Worm (Caenorhabditis elegans) whole organism, late embryonic: Measurements from ENCODE around the gene W05H9.4.

ENCODE experiments used
- C08G9.2 ChIP-seq: sonication (generic microtip); optimal IDR thresholded peaks from 2 replicates; lab custom pipeline; 2016; ENCODE audit warnings: mild to moderate bottlenecking, missing genetic modification characterization, moderate library complexity, missing compliant biosample characterization
- C38D4.7 ChIP-seq: fragments of 200-800 bp; sonication (Bioruptor generic); optimal IDR thresholded peaks from 2 replicates; lab custom pipeline; 2018; ENCODE audit warnings: mild to moderate bottlenecking, missing genetic modification characterization, moderate library complexity, missing compliant biosample characterization
- F13H6.1 ChIP-seq: sonication (generic microtip); optimal IDR thresholded peaks from 2 replicates; lab custom pipeline; 2016; ENCODE audit warnings: missing genetic modification characterization, missing compliant biosample characterization
- K02D7.2 ChIP-seq: sonication (generic microtip); optimal IDR thresholded peaks from 2 replicates; lab custom pipeline; 2017; ENCODE audit warnings: mild to moderate bottlenecking, missing genetic modification characterization, missing compliant biosample characterization
- K09A11.1 ChIP-seq: sonication (generic microtip); optimal IDR thresholded peaks from 2 replicates; lab custom pipeline; 2017; ENCODE audit warnings: antibody characterized with exemption, mild to moderate bottlenecking, missing genetic modification characterization, missing compliant biosample characterization; ENCODE audit not compliant: insufficient read depth
- T23F11.4 ChIP-seq: fragments of 200-800 bp; sonication (Bioruptor generic); optimal IDR thresholded peaks from 2 replicates; lab custom pipeline; 2018; ENCODE audit warnings: mild to moderate bottlenecking, missing genetic modification characterization, missing compliant biosample characterization
- ahr-1 ChIP-seq: sonication (generic microtip); optimal IDR thresholded peaks from 2 replicates; lab custom pipeline; 2016; ENCODE audit warnings: missing genetic modification characterization, missing compliant biosample characterization
- ama-1 ChIP-seq: fragments of 150-350 bp; optimal IDR thresholded peaks from 2 replicates; lab custom pipeline; 2014
- ceh-18 ChIP-seq: sonication (generic microtip); optimal IDR thresholded peaks from 2 replicates; lab custom pipeline; 2016; ENCODE audit warnings: missing genetic modification characterization, missing compliant biosample characterization
- ceh-19 ChIP-seq: fragments of 200-800 bp; sonication (Bioruptor generic); optimal IDR thresholded peaks from 2 replicates; lab custom pipeline; 2018; ENCODE audit warnings: mild to moderate bottlenecking, missing genetic modification characterization, missing compliant biosample characterization
- ceh-2 ChIP-seq: sonication (generic microtip); optimal IDR thresholded peaks from 2 replicates; lab custom pipeline; 2016; ENCODE audit warnings: missing genotype, missing genetic modification characterization, missing compliant biosample characterization
- ceh-30 ChIP-seq: fragments of 150-350 bp; optimal IDR thresholded peaks from 2 replicates; lab custom pipeline; 2014; ENCODE audit warnings: missing biosample characterization, missing genetic modification characterization
- ceh-31 ChIP-seq: sonication (generic microtip); optimal IDR thresholded peaks from 2 replicates; lab custom pipeline; 2016; ENCODE audit warnings: missing genetic modification characterization, missing compliant biosample characterization
- ceh-34 ChIP-seq: sonication (generic microtip); optimal IDR thresholded peaks from 2 replicates; lab custom pipeline; 2016; ENCODE audit warnings: mild to moderate bottlenecking, missing genetic modification characterization, missing compliant biosample characterization
- ceh-45 ChIP-seq: fragments of 200-800 bp; sonication (Bioruptor generic); IDR thresholded peaks from 2 replicates; pipeline ENCODE4 v1.3.6; 2022; ENCODE audit warnings: missing genetic modification reagents, missing genetic modification characterization, missing compliant biosample characterization
- che-1 ChIP-seq: sonication (generic microtip); optimal IDR thresholded peaks from 2 replicates; lab custom pipeline; 2016; ENCODE audit warnings: mild to moderate bottlenecking, missing genetic modification characterization, missing compliant biosample characterization
- dve-1 ChIP-seq: sonication (generic microtip); optimal IDR thresholded peaks from 2 replicates; lab custom pipeline; 2017; ENCODE audit warnings: antibody characterized with exemption, mild to moderate bottlenecking, missing genetic modification characterization, missing compliant biosample characterization
- elt-4 ChIP-seq: sonication (generic microtip); optimal IDR thresholded peaks from 2 replicates; lab custom pipeline; 2016; ENCODE audit warnings: missing genetic modification characterization, missing compliant biosample characterization
- ets-4 ChIP-seq: sonication (generic microtip); optimal IDR thresholded peaks from 2 replicates; lab custom pipeline; 2016; ENCODE audit warnings: missing genetic modification characterization, missing compliant biosample characterization
- eyg-1 ChIP-seq: sonication (generic microtip); optimal IDR thresholded peaks from 2 replicates; lab custom pipeline; 2016; ENCODE audit warnings: missing genotype, missing genetic modification characterization, missing compliant biosample characterization
- fax-1 ChIP-seq: sonication (generic microtip); optimal IDR thresholded peaks from 2 replicates; lab custom pipeline; 2016; ENCODE audit warnings: missing genotype, missing genetic modification characterization, missing compliant biosample characterization
- fkh-10 ChIP-seq: fragments of 150-350 bp; optimal IDR thresholded peaks from 2 replicates; lab custom pipeline; 2014; ENCODE audit warnings: missing biosample characterization, missing genetic modification reagents, missing genetic modification characterization
- gmeb-2 ChIP-seq: sonication (generic microtip); optimal IDR thresholded peaks from 2 replicates; lab custom pipeline; 2016; ENCODE audit warnings: missing genetic modification characterization, inconsistent platforms, missing compliant biosample characterization
- hlh-15 ChIP-seq: sonication (generic microtip); optimal IDR thresholded peaks from 2 replicates; lab custom pipeline; 2016; ENCODE audit warnings: missing genetic modification characterization, missing compliant biosample characterization
- hlh-30 ChIP-seq: sonication (generic microtip); optimal IDR thresholded peaks from 2 replicates; lab custom pipeline; 2017; ENCODE audit warnings: antibody characterized with exemption, missing genetic modification characterization, missing compliant biosample characterization; ENCODE audit not compliant: insufficient read depth
- hlh-6 ChIP-seq: sonication (generic microtip); optimal IDR thresholded peaks from 2 replicates; lab custom pipeline; 2016; ENCODE audit warnings: missing genotype, missing genetic modification characterization, missing compliant biosample characterization
- lim-6 ChIP-seq: sonication (generic microtip); optimal IDR thresholded peaks from 2 replicates; lab custom pipeline; 2016; ENCODE audit warnings: missing genetic modification characterization, missing compliant biosample characterization
- madf-2 ChIP-seq: sonication (generic microtip); optimal IDR thresholded peaks from 2 replicates; lab custom pipeline; 2017; ENCODE audit warnings: missing genetic modification characterization, missing compliant biosample characterization
- nfya-1 ChIP-seq: sonication (generic microtip); optimal IDR thresholded peaks from 2 replicates; lab custom pipeline; 2017; ENCODE audit warnings: missing genetic modification characterization, mild to moderate bottlenecking, missing compliant biosample characterization, antibody characterized with exemption, moderate library complexity
- nhr-11 ChIP-seq: fragments of 150-350 bp; optimal IDR thresholded peaks from 2 replicates; lab custom pipeline; 2014; ENCODE audit warnings: missing biosample characterization, missing genetic modification characterization
- npax-4 ChIP-seq: sonication (generic microtip); optimal IDR thresholded peaks from 2 replicates; lab custom pipeline; 2016; ENCODE audit warnings: missing genetic modification characterization, missing compliant biosample characterization
- pag-3 ChIP-seq: sonication (generic microtip); optimal IDR thresholded peaks from 2 replicates; lab custom pipeline; 2016; ENCODE audit warnings: missing compliant biosample characterization, missing genetic modification characterization, borderline replicate concordance
- pqm-1 ChIP-seq: sonication (generic microtip); optimal IDR thresholded peaks from 2 replicates; lab custom pipeline; 2016; ENCODE audit warnings: missing genetic modification characterization, missing compliant biosample characterization
- pros-1 ChIP-seq: fragments of 150-350 bp; optimal IDR thresholded peaks from 2 replicates; lab custom pipeline; 2014; ENCODE audit warnings: missing biosample characterization, missing genetic modification reagents, missing genetic modification characterization
- ref-2 ChIP-seq: sonication (generic microtip); optimal IDR thresholded peaks from 2 replicates; lab custom pipeline; 2016; ENCODE audit warnings: missing genetic modification characterization, missing compliant biosample characterization
- rnt-1 ChIP-seq: sonication (generic microtip); optimal IDR thresholded peaks from 2 replicates; lab custom pipeline; 2016; ENCODE audit warnings: missing genetic modification characterization, missing compliant biosample characterization
- sdc-2 ChIP-seq: sonication (generic microtip); optimal IDR thresholded peaks from 2 replicates; lab custom pipeline; 2016; ENCODE audit warnings: missing genotype, missing genetic modification characterization, missing compliant biosample characterization
- sox-2 ChIP-seq: fragments of 200-800 bp; sonication (Bioruptor generic); IDR thresholded peaks from 2 replicates; pipeline ENCODE4 v1.3.6; 2022; ENCODE audit warnings: missing genetic modification reagents, missing genetic modification characterization, missing compliant biosample characterization
- sox-4 ChIP-seq: sonication (generic microtip); optimal IDR thresholded peaks from 2 replicates; lab custom pipeline; 2017; ENCODE audit warnings: mild to moderate bottlenecking, missing genetic modification characterization, inconsistent platforms, missing compliant biosample characterization
- syd-9 ChIP-seq: sonication (generic microtip); optimal IDR thresholded peaks from 2 replicates; lab custom pipeline; 2016; ENCODE audit warnings: mild to moderate bottlenecking, missing genetic modification characterization, moderate library complexity, missing compliant biosample characterization
- tbx-2 ChIP-seq: sonication (generic microtip); optimal IDR thresholded peaks from 2 replicates; lab custom pipeline; 2016; ENCODE audit warnings: missing genetic modification characterization, missing compliant biosample characterization
- tbx-7 ChIP-seq: sonication (generic microtip); optimal IDR thresholded peaks from 2 replicates; lab custom pipeline; 2016; ENCODE audit warnings: missing genotype, missing genetic modification characterization, missing compliant biosample characterization
- ttx-3 ChIP-seq: sonication (generic microtip); optimal IDR thresholded peaks from 2 replicates; lab custom pipeline; 2016; ENCODE audit warnings: missing genetic modification reagents, missing genetic modification characterization, missing compliant biosample characterization
- unc-42 ChIP-seq: sonication (generic microtip); optimal IDR thresholded peaks from 2 replicates; lab custom pipeline; 2016; ENCODE audit warnings: missing genotype, missing genetic modification characterization, missing compliant biosample characterization
- unc-55 ChIP-seq: sonication (generic microtip); optimal IDR thresholded peaks from 2 replicates; lab custom pipeline; 2017; ENCODE audit warnings: missing biosample characterization, missing genetic modification reagents, missing genetic modification characterization
- unc-86 ChIP-seq: sonication (generic microtip); optimal IDR thresholded peaks from 2 replicates; lab custom pipeline; 2016; ENCODE audit warnings: missing genetic modification characterization, missing compliant biosample characterization
- zip-5 ChIP-seq: sonication (generic microtip); optimal IDR thresholded peaks from 2 replicates; lab custom pipeline; 2016; ENCODE audit warnings: missing genetic modification characterization, missing compliant biosample characterization
- ztf-16 ChIP-seq: sonication (generic microtip); optimal IDR thresholded peaks from 2 replicates; lab custom pipeline; 2017; ENCODE audit warnings: missing genetic modification characterization, missing compliant biosample characterization

Gene W05H9.4

DNA sequence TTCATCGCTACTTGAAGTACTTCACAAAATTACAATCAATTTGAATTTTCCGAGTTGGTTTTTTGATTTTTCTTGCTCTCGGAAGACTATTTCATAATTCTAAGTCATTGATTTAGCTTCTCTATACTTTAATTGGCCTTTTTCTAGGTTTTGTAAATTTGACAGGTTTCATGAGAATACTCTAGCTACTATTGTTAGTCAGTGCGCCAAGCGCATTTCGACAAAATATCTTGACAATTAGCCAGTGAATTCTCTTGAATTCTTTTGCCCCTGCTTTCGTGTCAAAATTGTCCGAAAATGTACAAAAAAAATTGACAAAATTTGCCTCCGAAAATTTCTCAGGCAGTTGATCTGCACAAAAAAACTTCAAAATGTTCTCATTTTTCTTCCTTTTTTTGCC, 10.3 kb upstream of the W05H9.4 start:
- TF ChIP-seq ceh-30, result no peak
- no peak for TF ChIP-seq eyg-1 (tag; lab: Kevin White, UChicago)
- no peak for TF ChIP-seq fax-1

DNA sequence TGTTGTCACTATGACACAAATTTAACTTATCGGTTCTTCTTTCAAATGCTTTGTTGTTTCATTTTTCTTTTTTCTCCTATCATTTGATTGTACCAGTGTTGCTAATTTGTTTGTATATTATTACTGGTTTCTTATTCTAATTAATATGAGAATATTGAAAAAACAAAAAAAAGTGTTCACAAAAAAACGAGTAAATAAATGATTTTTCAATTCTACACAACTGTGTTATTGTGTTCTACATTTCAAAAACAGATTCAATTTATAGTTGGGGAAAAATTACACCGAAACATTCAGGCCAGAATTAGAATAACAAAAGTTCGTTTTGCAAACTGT, 9.9 kb upstream of the W05H9.4 start:
- TF ChIP-seq ceh-45 (GFP tag; lab: Robert Waterston, UW) (no peak), sox-4 (tag; lab: Kevin White, UChicago) (no peak), sdc-2 (tag; lab: Kevin White, UChicago) (no peak), eyg-1 (tag; lab: Kevin White, UChicago) (no peak), syd-9 (tag; lab: Kevin White, UChicago) (no peak), ref-2 (tag; lab: Kevin White, UChicago) (no peak), rnt-1 (tag; lab: Kevin White, UChicago) (no peak), ztf-16 (no peak), ceh-2 (tag; lab: Kevin White, UChicago) (no peak), dve-1 (tag; lab: Kevin White, UChicago) (no peak), ets-4 (tag; lab: Kevin White, UChicago) (no peak), hlh-15 (tag; lab: Kevin White, UChicago) (no peak), K02D7.2 (tag; lab: Kevin White, UChicago) (no peak), lim-6 (tag; lab: Kevin White, UChicago) (no peak), elt-4 (no peak), che-1 (tag; lab: Kevin White, UChicago) (no peak), madf-2 (tag; lab: Kevin White, UChicago) (no peak), npax-4 (tag; lab: Kevin White, UChicago) (no peak), hlh-6 (tag; lab: Kevin White, UChicago) (no peak)

DNA sequence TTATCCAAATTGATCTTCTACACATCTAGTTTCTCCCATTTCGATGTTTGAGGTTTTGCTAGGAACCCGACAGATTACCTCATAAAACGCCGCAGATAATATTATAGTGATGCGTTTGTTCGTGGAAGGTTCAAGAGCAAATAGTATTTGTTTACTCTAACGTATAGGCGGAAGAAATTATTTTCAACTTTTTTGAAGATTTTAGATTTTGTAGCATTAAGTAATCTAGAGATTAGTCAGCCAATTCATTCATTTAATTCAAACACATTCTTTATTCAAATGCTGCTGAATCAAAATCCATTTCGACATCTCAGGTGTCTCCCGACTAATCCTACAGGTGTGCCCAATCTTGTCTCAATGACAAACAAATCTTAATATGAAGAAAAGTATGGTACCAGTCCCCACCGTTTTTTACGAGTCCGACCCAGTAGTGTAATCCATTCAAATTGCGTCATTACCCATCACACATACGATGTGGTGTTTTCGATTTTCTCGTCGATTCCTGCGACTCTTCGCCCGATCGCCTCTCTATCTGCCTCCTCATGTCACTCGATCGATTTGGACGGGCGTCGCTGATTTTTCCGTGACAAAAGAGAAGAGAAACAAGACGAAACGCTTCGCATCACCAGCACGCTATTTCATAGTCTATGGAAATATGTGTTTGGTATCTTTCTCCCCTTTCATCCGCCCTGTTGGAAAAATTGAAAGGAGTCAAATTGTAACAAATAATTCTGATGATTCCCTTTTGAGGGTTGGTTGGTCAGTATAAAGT, 9.4 kb upstream of the W05H9.4 start:
- TF ChIP-seq che-1 (tag; lab: Kevin White, UChicago), result no peak
- no peak for TF ChIP-seq unc-42 (tag; lab: Kevin White, UChicago)
- TF ChIP-seq C08G9.2 (tag; lab: Kevin White, UChicago), result peak; percentile 17
- no peak for TF ChIP-seq ztf-16
- no peak for TF ChIP-seq fkh-10 (GFP tag; lab: Kevin White, UChicago)
- TF ChIP-seq hlh-30 (tag; lab: Kevin White, UChicago), result peak; percentile 23
- peak; percentile 53 for TF ChIP-seq nfya-1
- peak; percentile 64 for TF ChIP-seq ref-2 (tag; lab: Kevin White, UChicago)
- no peak for TF ChIP-seq ama-1 (lab: Kevin White, UChicago)
- no peak for TF ChIP-seq ahr-1 (tag; lab: Kevin White, UChicago)
- no peak for TF ChIP-seq hlh-6 (tag; lab: Kevin White, UChicago)
- TF ChIP-seq sox-2 (GFP tag; lab: Robert Waterston, UW), result no peak
- TF ChIP-seq ceh-19 (GFP tag; lab: Kevin White, UChicago), result peak; percentile 19
- TF ChIP-seq nhr-11 (tag; lab: Kevin White, UChicago), result no peak
- no peak for TF ChIP-seq ceh-45 (GFP tag; lab: Robert Waterston, UW)
- no peak for TF ChIP-seq zip-5 (tag; lab: Kevin White, UChicago)
- TF ChIP-seq pag-3, result no peak
- TF ChIP-seq ceh-18 (tag; lab: Kevin White, UChicago), result peak; percentile 48
- peak; percentile 71 for TF ChIP-seq unc-55 (GFP tag; lab: Kevin White, UChicago)
- no peak for TF ChIP-seq K09A11.1
- no peak for TF ChIP-seq elt-4
- no peak for TF ChIP-seq fax-1
- TF ChIP-seq pros-1 (tag; lab: Kevin White, UChicago), result no peak
- TF ChIP-seq gmeb-2 (tag; lab: Kevin White, UChicago), result no peak
- no peak for TF ChIP-seq C38D4.7
- no peak for TF ChIP-seq eyg-1 (tag; lab: Kevin White, UChicago)
- TF ChIP-seq ttx-3, result no peak
- no peak for TF ChIP-seq tbx-7 (tag; lab: Kevin White, UChicago)
- no peak for TF ChIP-seq F13H6.1 (tag; lab: Kevin White, UChicago)
- TF ChIP-seq ceh-34, result no peak
- TF ChIP-seq ceh-31, result no peak
- no peak for TF ChIP-seq tbx-2 (tag; lab: Kevin White, UChicago)
- no peak for TF ChIP-seq pqm-1 (tag; lab: Kevin White, UChicago)
- no peak for TF ChIP-seq T23F11.4
- no peak for TF ChIP-seq unc-86 (tag; lab: Kevin White, UChicago)
